Fruit fly (Drosophila melanogaster) S2 (cell line): ENCODE results near the gene CG2854.

ENCODE experiments used
- CG8478 ChIP-seq: fragments of >200 bp; optimal IDR thresholded peaks from 2 replicates; lab custom pipeline; 2018
- CTCF ChIP-seq, 2 experiments: fragments of >200 bp; optimal IDR thresholded peaks; 2 replicates each; lab custom pipeline; 2018

dm6 chrX:2336428-2336827 lies 9.5 kb downstream of the CG2854 start:
- TF ChIP-seq CG8478 (lab: Kevin White, UChicago) (no peak), CTCF (optimal IDR thresholded peaks at IDR 0.05; lab: Kevin White, UChicago) (no peak)
